Fruit fly (Drosophila melanogaster) whole organism, embryonic: ENCODE results near the gene Sem1.

Experiments used
- Atf3 ChIP-seq: fragments of 200-800 bp; sonication (Bioruptor generic); optimal IDR thresholded peaks from 3 replicates; lab custom pipeline; 2016; ENCODE audit warnings: missing biosample characterization, missing genetic modification characterization
- Awh ChIP-seq: fragments of 200-800 bp; sonication (Bioruptor generic); IDR thresholded peaks from 2 replicates; pipeline ENCODE4, ENCODE4 v1.3.6; 2022; ENCODE audit warnings: missing biosample characterization, missing genetic modification characterization
- Bgb ChIP-seq: fragments of 200-800 bp; sonication (Bioruptor generic); IDR thresholded peaks from 2 replicates; pipeline ENCODE4 v1.3.6; 2022; ENCODE audit warnings: missing biosample characterization, missing genetic modification characterization; ENCODE audit not compliant: partially characterized antibody
- Bteb2 ChIP-seq: fragments of 200-800 bp; sonication (Bioruptor generic); optimal IDR thresholded peaks from 2 replicates; lab custom pipeline; 2016; ENCODE audit warnings: missing biosample characterization, missing genetic modification characterization
- CG10431 ChIP-seq: fragments of 200-800 bp; sonication (Bioruptor generic); optimal IDR thresholded peaks from 3 replicates; lab custom pipeline; 2018; ENCODE audit warnings: missing biosample characterization, mild to moderate bottlenecking, missing genetic modification characterization
- CG10462 ChIP-seq: fragments of 200-800 bp; sonication (Bioruptor generic); optimal IDR thresholded peaks from 2 replicates; lab custom pipeline; 2016; ENCODE audit warnings: missing biosample characterization, missing genetic modification characterization
- CG12236 ChIP-seq: fragments of 200-800 bp; sonication (Bioruptor generic); optimal IDR thresholded peaks from 2 replicates; lab custom pipeline; 2016; ENCODE audit warnings: missing biosample characterization, missing genetic modification characterization
- CG13287 ChIP-seq: fragments of 200-800 bp; sonication (Bioruptor generic); IDR thresholded peaks from 2 replicates; pipeline ENCODE4 v1.3.6; 2022; ENCODE audit warnings: missing biosample characterization, missing genetic modification characterization; ENCODE audit not compliant: partially characterized antibody
- CG13775 ChIP-seq: fragments of 200-800 bp; sonication (Bioruptor generic); optimal IDR thresholded peaks from 3 replicates; lab custom pipeline; 2017; ENCODE audit warnings: missing biosample characterization, mild to moderate bottlenecking, missing genetic modification characterization
- CG15269 ChIP-seq: fragments of 200-800 bp; sonication (Bioruptor generic); optimal IDR thresholded peaks from 2 replicates; lab custom pipeline; 2018; ENCODE audit warnings: missing biosample characterization, mild to moderate bottlenecking, missing genetic modification characterization, moderate library complexity
- CG16815 ChIP-seq: fragments of 200-800 bp; sonication (Bioruptor generic); optimal IDR thresholded peaks from 3 replicates; lab custom pipeline; 2017; ENCODE audit warnings: missing biosample characterization, mild to moderate bottlenecking, missing genetic modification characterization
- CG18011 ChIP-seq: fragments of 200-800 bp; sonication (Bioruptor generic); optimal IDR thresholded peaks from 2 replicates; lab custom pipeline; 2017; ENCODE audit warnings: missing biosample characterization, missing genetic modification characterization, mild to moderate bottlenecking, moderate library complexity, missing genotype
- CG18476 ChIP-seq: fragments of 200-800 bp; sonication (Bioruptor generic); optimal IDR thresholded peaks from 2 replicates; lab custom pipeline; 2016; ENCODE audit warnings: missing biosample characterization, mild to moderate bottlenecking, missing genetic modification characterization
- CG3065 ChIP-seq: fragments of 200-800 bp; sonication (Bioruptor generic); optimal IDR thresholded peaks from 2 replicates; lab custom pipeline; 2016; ENCODE audit warnings: missing biosample characterization, missing genetic modification characterization
- CG32532 ChIP-seq: fragments of 200-800 bp; sonication (Bioruptor generic); IDR thresholded peaks from 2 replicates; pipeline ENCODE4 v1.3.6; 2022; ENCODE audit warnings: missing biosample characterization, missing genetic modification characterization
- CG33213 ChIP-seq: fragments of 200-800 bp; sonication (Bioruptor generic); optimal IDR thresholded peaks from 3 replicates; lab custom pipeline; 2016; ENCODE audit warnings: missing biosample characterization, missing genetic modification characterization
- CG33557 ChIP-seq: fragments of 200-800 bp; sonication (Bioruptor generic); optimal IDR thresholded peaks from 2 replicates; lab custom pipeline; 2019; ENCODE audit warnings: missing biosample characterization, mild to moderate bottlenecking, missing genetic modification characterization, moderate library complexity
- CG3726 ChIP-seq: fragments of 200-800 bp; sonication (Bioruptor generic); IDR thresholded peaks from 3 replicates; pipeline ENCODE4, ENCODE4 v1.3.6; 2022; ENCODE audit warnings: missing biosample characterization, missing genetic modification characterization
- CG4424 ChIP-seq: fragments of 200-800 bp; sonication (Bioruptor generic); optimal IDR thresholded peaks from 3 replicates; lab custom pipeline; 2016; ENCODE audit warnings: missing biosample characterization, missing genetic modification characterization
- Dad ChIP-seq: fragments of 200-800 bp; sonication (Bioruptor generic); optimal IDR thresholded peaks from 3 replicates; lab custom pipeline; 2016; ENCODE audit warnings: missing biosample characterization, missing genetic modification characterization
- Deaf1 ChIP-seq: fragments of 200-800 bp; optimal IDR thresholded peaks from 3 replicates; lab custom pipeline; 2019; ENCODE audit warnings: missing biosample characterization, mild to moderate bottlenecking, missing genetic modification characterization, moderate library complexity
- Dfd ChIP-seq, 2 experiments: fragments of >200 bp; optimal IDR thresholded peaks; 2 replicates each; lab custom pipeline; 2017; ENCODE audit warnings: missing biosample characterization in 2 of 2, missing genetic modification characterization in 2 of 2
- Dip2 ChIP-seq: fragments of 200-800 bp; sonication (Bioruptor generic); IDR thresholded peaks from 2 replicates; pipeline ENCODE4 v1.3.6; 2022; ENCODE audit warnings: missing biosample characterization, missing genetic modification characterization
- Dll ChIP-seq: fragments of 200-800 bp; sonication (Bioruptor generic); IDR thresholded peaks from 4 replicates; pipeline ENCODE4 v1.3.6; 2022; ENCODE audit warnings: missing biosample characterization, missing genetic modification characterization; ENCODE audit not compliant: partially characterized antibody
- Dp ChIP-seq: fragments of 200-800 bp; sonication (Bioruptor generic); optimal IDR thresholded peaks from 2 replicates; lab custom pipeline; 2018; ENCODE audit warnings: missing biosample characterization, mild to moderate bottlenecking, missing genetic modification characterization, moderate library complexity
- Jarid2 ChIP-seq: fragments of 200-800 bp; sonication (Bioruptor generic); optimal IDR thresholded peaks from 3 replicates; lab custom pipeline; 2017; ENCODE audit warnings: mild to moderate bottlenecking, missing biosample characterization, missing genetic modification reagents, missing genetic modification characterization
- Myb ChIP-seq: fragments of 200-800 bp; sonication (Bioruptor generic); optimal IDR thresholded peaks from 2 replicates; lab custom pipeline; 2016; ENCODE audit warnings: missing biosample characterization, missing genetic modification characterization
- NC2α ChIP-seq: fragments of 200-800 bp; sonication (Bioruptor generic); optimal IDR thresholded peaks from 2 replicates; lab custom pipeline; 2016; ENCODE audit warnings: missing biosample characterization, missing genetic modification characterization
- NFAT ChIP-seq: fragments of 200-800 bp; sonication (Bioruptor generic); IDR thresholded peaks from 2 replicates; pipeline ENCODE4 v1.3.6; 2022; ENCODE audit warnings: missing biosample characterization, missing genetic modification characterization
- Neu2 ChIP-seq: fragments of 200-800 bp; sonication (Bioruptor generic); optimal IDR thresholded peaks from 3 replicates; lab custom pipeline; 2016; ENCODE audit warnings: missing biosample characterization, missing genetic modification characterization, borderline replicate concordance
- NfI ChIP-seq: fragments of 200-800 bp; sonication (Bioruptor generic); optimal IDR thresholded peaks from 3 replicates; lab custom pipeline; 2018; ENCODE audit warnings: missing biosample characterization, mild to moderate bottlenecking, missing genetic modification characterization, moderate library complexity
- btn ChIP-seq: fragments of 200-800 bp; sonication (Bioruptor generic); optimal IDR thresholded peaks from 2 replicates; lab custom pipeline; 2016; ENCODE audit warnings: missing biosample characterization, missing genetic modification characterization
- chinmo ChIP-seq: fragments of 200-800 bp; sonication (Bioruptor generic); IDR thresholded peaks from 4 replicates; pipeline ENCODE4 v1.3.6; 2022; ENCODE audit warnings: missing biosample characterization, missing genetic modification characterization; ENCODE audit not compliant: partially characterized antibody
- exex ChIP-seq: fragments of 200-800 bp; sonication (Bioruptor generic); optimal IDR thresholded peaks from 4 replicates; lab custom pipeline; 2018; ENCODE audit warnings: missing biosample characterization, mild to moderate bottlenecking, missing genetic modification characterization, moderate library complexity
- fd96Cb ChIP-seq: fragments of 200-800 bp; sonication (Bioruptor generic); optimal IDR thresholded peaks from 2 replicates; lab custom pipeline; 2018; ENCODE audit warnings: missing biosample characterization, mild to moderate bottlenecking, missing genetic modification characterization, moderate library complexity
- gfzf ChIP-seq: fragments of 200-800 bp; sonication (Bioruptor generic); optimal IDR thresholded peaks from 2 replicates; lab custom pipeline; 2016; ENCODE audit warnings: missing biosample characterization, mild to moderate bottlenecking, missing genetic modification characterization, moderate library complexity
- ken ChIP-seq: fragments of 200-800 bp; sonication (Bioruptor generic); IDR thresholded peaks from 3 replicates; pipeline ENCODE4 v1.3.6; 2022; ENCODE audit warnings: missing biosample characterization, missing genetic modification characterization
- maf-S ChIP-seq: fragments of 200-800 bp; sonication (Bioruptor generic); optimal IDR thresholded peaks from 2 replicates; lab custom pipeline; 2016; ENCODE audit warnings: missing biosample characterization, missing genetic modification characterization
- nerfin-1 ChIP-seq: fragments of 200-800 bp; sonication (Bioruptor generic); optimal IDR thresholded peaks from 3 replicates; lab custom pipeline; 2019; ENCODE audit warnings: missing biosample characterization, mild to moderate bottlenecking, missing genetic modification characterization, moderate library complexity
- nmo ChIP-seq: fragments of 200-800 bp; sonication (Bioruptor generic); optimal IDR thresholded peaks from 2 replicates; lab custom pipeline; 2018; ENCODE audit warnings: missing biosample characterization, mild to moderate bottlenecking, missing genetic modification characterization, moderate library complexity
- p53 ChIP-seq: fragments of 200-800 bp; sonication (Bioruptor generic); optimal IDR thresholded peaks from 2 replicates; lab custom pipeline; 2016; ENCODE audit warnings: missing biosample characterization, missing genetic modification characterization
- pho ChIP-seq: fragments of 200-800 bp; sonication (Bioruptor generic); optimal IDR thresholded peaks from 2 replicates; lab custom pipeline; 2016; ENCODE audit warnings: missing biosample characterization, missing genetic modification characterization
- sd ChIP-seq: fragments of 200-800 bp; sonication (Bioruptor generic); optimal IDR thresholded peaks from 3 replicates; lab custom pipeline; 2018; ENCODE audit warnings: missing biosample characterization, mild to moderate bottlenecking, missing genetic modification characterization, moderate library complexity
- slou ChIP-seq: fragments of 200-800 bp; sonication (Bioruptor generic); optimal IDR thresholded peaks from 3 replicates; lab custom pipeline; 2016; ENCODE audit warnings: missing biosample characterization, missing genetic modification characterization
- sna ChIP-seq: fragments of 200-800 bp; sonication (Bioruptor generic); IDR thresholded peaks from 2 replicates; pipeline ENCODE4 v1.3.6; 2022; ENCODE audit warnings: missing biosample characterization, missing genetic modification characterization; ENCODE audit not compliant: partially characterized antibody
- sob ChIP-seq: fragments of 200-800 bp; sonication (Bioruptor generic); IDR thresholded peaks from 2 replicates; pipeline ENCODE4 v1.3.6; 2022; ENCODE audit warnings: missing biosample characterization, missing genetic modification characterization
- sug ChIP-seq: fragments of 200-800 bp; optimal IDR thresholded peaks from 2 replicates; lab custom pipeline; 2019; ENCODE audit warnings: missing biosample characterization, mild to moderate bottlenecking, missing genetic modification characterization, moderate library complexity
- zf30C ChIP-seq: fragments of 200-800 bp; sonication (Bioruptor generic); optimal IDR thresholded peaks from 3 replicates; lab custom pipeline; 2018; ENCODE audit warnings: missing biosample characterization, mild to moderate bottlenecking, missing genetic modification characterization

The Sem1 gene

dm6 chr2L:7026988-7027908 is 36.5 kb upstream of the Sem1 start, which contains the start of the genes CG31908 and MME1 (continued):
- no peak for TF ChIP-seq CG15269 (tag; lab: Kevin White, UChicago)
- no peak for TF ChIP-seq maf-S (GFP tag; lab: Kevin White, UChicago)
- no peak for TF ChIP-seq CG16815 (GFP tag; lab: Kevin White, UChicago)
- TF ChIP-seq gfzf (GFP tag; lab: Kevin White, UChicago): peak; percentile 12
- TF ChIP-seq Dad (GFP tag; lab: Kevin White, UChicago): peak; percentile 6
- TF ChIP-seq Neu2 (GFP tag; lab: Kevin White, UChicago): no peak
- peak; percentile 82 for TF ChIP-seq sna (GFP tag; lab: Robert Waterston, UW)
- peak; percentile 41 for TF ChIP-seq CG13775 (GFP tag; lab: Kevin White, UChicago)
- no peak for TF ChIP-seq fd96Cb
- peak; percentile 26 for TF ChIP-seq exex (tag; lab: Kevin White, UChicago)
- TF ChIP-seq NFAT (GFP tag; lab: Robert Waterston, UW): no peak
- 0 out of 4 replicates have a peak, but pooled peaks have one; percentile 52 for TF ChIP-seq chinmo (GFP tag; lab: Robert Waterston, UW)
- no peak for TF ChIP-seq Atf3 (GFP tag; lab: Kevin White, UChicago)
- no peak for TF ChIP-seq CG33557
- peak; percentile 31 for TF ChIP-seq Myb (GFP tag; lab: Kevin White, UChicago)
- peak; percentile 79 for TF ChIP-seq Bgb (GFP tag; lab: Robert Waterston, UW)
- TF ChIP-seq CG33213: peak; percentile 4
- no peak for TF ChIP-seq CG3065 (GFP tag; lab: Kevin White, UChicago)
- no peak for TF ChIP-seq sob (GFP tag; lab: Robert Waterston, UW)
- no peak for TF ChIP-seq btn
- TF ChIP-seq NfI (GFP tag; lab: Kevin White, UChicago): peak; percentile 14
- TF ChIP-seq nmo (GFP tag; lab: Kevin White, UChicago): peak; percentile 41
- TF ChIP-seq CG3726 (GFP tag; lab: Robert Waterston, UW): no peak
- peak; percentile 85 for TF ChIP-seq CG13287 (GFP tag; lab: Robert Waterston, UW)
- TF ChIP-seq Dp (GFP tag; lab: Kevin White, UChicago): peak; percentile 54
- no peak for TF ChIP-seq Awh (GFP tag; lab: Robert Waterston, UW)
- peak; percentile 30 for TF ChIP-seq CG18476 (GFP tag; lab: Kevin White, UChicago)
- no peak for TF ChIP-seq CG10431
- TF ChIP-seq Dfd (GFP tag; optimal IDR thresholded peaks at IDR 0.05; lab: Kevin White, UChicago): no peak
- TF ChIP-seq ken: no peak
- no peak for TF ChIP-seq NC2α (GFP tag; lab: Kevin White, UChicago)
- TF ChIP-seq slou (GFP tag; lab: Kevin White, UChicago): no peak
- no peak for TF ChIP-seq Jarid2 (GFP tag; lab: Kevin White, UChicago)
- TF ChIP-seq p53: no peak
- peak; percentile 3 for TF ChIP-seq CG18011
- TF ChIP-seq Dip2 (GFP tag; lab: Robert Waterston, UW): no peak
- TF ChIP-seq sug: no peak
- TF ChIP-seq nerfin-1 (tag; lab: Kevin White, UChicago): peak; percentile 53
- no peak for TF ChIP-seq zf30C (GFP tag; lab: Kevin White, UChicago)
- peak; percentile 38 for TF ChIP-seq sd (tag; lab: Kevin White, UChicago)
- peak; percentile 45; the same call in 1 of the 2 replicates for TF ChIP-seq CG32532 (GFP tag; lab: Robert Waterston, UW)
- TF ChIP-seq CG10462: no peak
- peak; percentile 52 for TF ChIP-seq pho
- peak; percentile 37 for TF ChIP-seq Deaf1 (tag; lab: Kevin White, UChicago)
- TF ChIP-seq CG12236 (GFP tag; lab: Kevin White, UChicago): no peak
- TF ChIP-seq Dll (GFP tag; lab: Robert Waterston, UW): peak; percentile 88
- no peak for TF ChIP-seq Bteb2 (GFP tag; lab: Kevin White, UChicago)
- TF ChIP-seq CG4424: peak; percentile 4
